Worm (Caenorhabditis elegans): Measurements from ENCODE around the gene glb-29.

Gene glb-29

ce11 chrII:12051601-12052000 is 42.7 kb downstream of the glb-29 start (continued):
- TF ChIP-seq mep-1 (tag; optimal IDR thresholded peaks at IDR 0.05), result peak; percentile 14
- no peak for TF ChIP-seq zip-11 (GFP tag; IDR thresholded peaks at IDR 0.05)
- TF ChIP-seq ceh-62 (tag; optimal IDR thresholded peaks at IDR 0.05), result no peak
- TF ChIP-seq dve-1 (tag; optimal IDR thresholded peaks at IDR 0.05; ENCODE audit: insufficient read depth), result peak; percentile 36
- TF ChIP-seq F37D6.2 (tag; optimal IDR thresholded peaks at IDR 0.05), result no peak
- TF ChIP-seq ztf-7 (tag; optimal IDR thresholded peaks at IDR 0.05), result no peak
- TF ChIP-seq unc-130 (GFP tag; optimal IDR thresholded peaks at IDR 0.05), result no peak
- no peak for TF ChIP-seq daf-12 (tag; optimal IDR thresholded peaks at IDR 0.05)
- no peak for TF ChIP-seq ceh-20 (GFP tag; IDR thresholded peaks at IDR 0.05)
- no peak for TF ChIP-seq lim-7 (GFP tag; IDR thresholded peaks at IDR 0.05)
- TF ChIP-seq ztf-11 (tag; optimal IDR thresholded peaks at IDR 0.05), result no peak
- TF ChIP-seq F26F4.8 (GFP tag; conservative IDR thresholded peaks at IDR 0.05), result no peak
- TF ChIP-seq nhr-11 (tag; optimal IDR thresholded peaks at IDR 0.05), result no peak
- no peak for TF ChIP-seq lin-38 (GFP tag; IDR thresholded peaks at IDR 0.05)
- TF ChIP-seq nhr-42 (GFP tag; IDR thresholded peaks at IDR 0.05), result no peak
- TF ChIP-seq nhr-76 (tag; optimal IDR thresholded peaks at IDR 0.05), result no peak
- no peak for TF ChIP-seq madf-5 (GFP tag; IDR thresholded peaks at IDR 0.05)
- TF ChIP-seq F44E2.7 (GFP tag; IDR thresholded peaks at IDR 0.05), result no peak
- no peak for TF ChIP-seq zfp-3 (GFP tag; conservative IDR thresholded peaks at IDR 0.05)
- TF ChIP-seq hlh-11 (tag; optimal IDR thresholded peaks at IDR 0.05), result peak; percentile 64
- no peak for TF ChIP-seq unc-39 (tag; optimal IDR thresholded peaks at IDR 0.05)
- TF ChIP-seq nhr-237 (tag; optimal IDR thresholded peaks at IDR 0.05), result no peak
- no peak for TF ChIP-seq ceh-82 (tag; optimal IDR thresholded peaks at IDR 0.05)
- no peak for TF ChIP-seq vab-7 (GFP tag; IDR thresholded peaks at IDR 0.05)
- no peak for TF ChIP-seq F49E8.2 (tag; optimal IDR thresholded peaks at IDR 0.05; ENCODE audit: borderline replicate concordance)
- TF ChIP-seq ceh-44 (GFP tag; IDR thresholded peaks at IDR 0.05), result no peak
- no peak for TF ChIP-seq php-3 (GFP tag; IDR thresholded peaks at IDR 0.05)
- TF ChIP-seq R02D3.7 (tag; optimal IDR thresholded peaks at IDR 0.05), result no peak
- peak; percentile 40; the same call in 1 of the 2 replicates for TF ChIP-seq dmd-6 (GFP tag; IDR thresholded peaks at IDR 0.05)
- TF ChIP-seq fos-1 (tag; optimal IDR thresholded peaks at IDR 0.05), result no peak
- TF ChIP-seq zag-1 (tag; optimal IDR thresholded peaks at IDR 0.05), result no peak
- no peak for TF ChIP-seq attf-4 (tag; optimal IDR thresholded peaks at IDR 0.05)
- TF ChIP-seq lsy-2 (tag; optimal IDR thresholded peaks at IDR 0.05), result peak in 1 of 2 experiments; percentile 1
- TF ChIP-seq F10B5.3 (tag; optimal IDR thresholded peaks at IDR 0.05), result no peak
- no peak for TF ChIP-seq nhr-41 (GFP tag; IDR thresholded peaks at IDR 0.05)
- TF ChIP-seq madf-9 (GFP tag; conservative IDR thresholded peaks at IDR 0.05), result no peak
- no peak for TF ChIP-seq rbr-2 (tag; optimal IDR thresholded peaks at IDR 0.05)
- no peak for TF ChIP-seq ZK337.2 (GFP tag; IDR thresholded peaks at IDR 0.05)
- TF ChIP-seq nhr-102 (tag; optimal IDR thresholded peaks at IDR 0.05), result no peak
- TF ChIP-seq nhr-6 (tag; optimal IDR thresholded peaks at IDR 0.05), result no peak
- no peak for TF ChIP-seq spr-1 (tag; optimal IDR thresholded peaks at IDR 0.05)
- no peak for TF ChIP-seq mes-2 (tag; optimal IDR thresholded peaks at IDR 0.05; ENCODE audit: poor library complexity, severe bottlenecking)
- no peak for TF ChIP-seq arid-1 (GFP tag; conservative IDR thresholded peaks at IDR 0.05)
- TF ChIP-seq daf-8 (GFP tag; IDR thresholded peaks at IDR 0.05), result no peak
- TF ChIP-seq cey-2 (tag; optimal IDR thresholded peaks at IDR 0.05; ENCODE audit: borderline replicate concordance, insufficient read depth), result no peak
- TF ChIP-seq lin-15B (tag; optimal IDR thresholded peaks at IDR 0.05), result no peak

Measured in whole organism, L4 larva.